Fruit fly (Drosophila melanogaster): ENCODE results near the gene TwdlD.

The TwdlD gene

dm6 chr3R:26593847-26594542 is 45.8 kb upstream of the TwdlD start (continued):
- TF ChIP-seq Bdp1 (GFP tag; optimal IDR thresholded peaks at IDR 0.05) (no peak), Rfx (GFP tag; IDR thresholded peaks at IDR 0.05) (no peak), CG13296 (GFP tag; optimal IDR thresholded peaks at IDR 0.05) (no peak), CG2678 (tag; optimal IDR thresholded peaks at IDR 0.05) (no peak), rib (GFP tag; IDR thresholded peaks at IDR 0.05) (no peak), dati (GFP tag; IDR thresholded peaks at IDR 0.05) (no peak), Awh (GFP tag; IDR thresholded peaks at IDR 0.05) (peak; percentile 75), Blimp-1 (GFP tag; optimal IDR thresholded peaks at IDR 0.05) (peak; percentile 44), ftz-f1 (GFP tag; optimal IDR thresholded peaks at IDR 0.05) (peak; percentile 31), CG11723 (GFP tag; optimal IDR thresholded peaks at IDR 0.05) (no peak), CG4282 (GFP tag; optimal IDR thresholded peaks at IDR 0.05) (no peak), HLHmδ (GFP tag; optimal IDR thresholded peaks at IDR 0.05) (no peak), ro (GFP tag; IDR thresholded peaks at IDR 0.05) (no peak), toy (GFP tag; IDR thresholded peaks at IDR 0.05) (no peak), CG32532 (GFP tag; IDR thresholded peaks at IDR 0.05) (no peak), Sox100B (GFP tag; optimal IDR thresholded peaks at IDR 0.05) (no peak), cato (GFP tag; optimal IDR thresholded peaks at IDR 0.05; ENCODE audit: borderline replicate concordance) (no peak), CG10979 (tag; optimal IDR thresholded peaks at IDR 0.05) (no peak), mld (GFP tag; IDR thresholded peaks at IDR 0.05; ENCODE audit: partially characterized antibody) (no peak), Nf-YA (GFP tag; IDR thresholded peaks at IDR 0.05) (no peak), Ravus (GFP tag; IDR thresholded peaks at IDR 0.05) (no peak), CG10565 (GFP tag; optimal IDR thresholded peaks at IDR 0.05) (no peak), grn (GFP tag; optimal IDR thresholded peaks at IDR 0.05) (peak; percentile 15), salm (tag; optimal IDR thresholded peaks at IDR 0.05) (peak; percentile 7), BtbVII (GFP tag; optimal IDR thresholded peaks at IDR 0.05) (no peak), Hr39 (optimal IDR thresholded peaks at IDR 0.05) (no peak), CkIIα-i1 (GFP tag; IDR thresholded peaks at IDR 0.05) (no peak), CG14710 (tag; optimal IDR thresholded peaks at IDR 0.05) (no peak)

DNA sequence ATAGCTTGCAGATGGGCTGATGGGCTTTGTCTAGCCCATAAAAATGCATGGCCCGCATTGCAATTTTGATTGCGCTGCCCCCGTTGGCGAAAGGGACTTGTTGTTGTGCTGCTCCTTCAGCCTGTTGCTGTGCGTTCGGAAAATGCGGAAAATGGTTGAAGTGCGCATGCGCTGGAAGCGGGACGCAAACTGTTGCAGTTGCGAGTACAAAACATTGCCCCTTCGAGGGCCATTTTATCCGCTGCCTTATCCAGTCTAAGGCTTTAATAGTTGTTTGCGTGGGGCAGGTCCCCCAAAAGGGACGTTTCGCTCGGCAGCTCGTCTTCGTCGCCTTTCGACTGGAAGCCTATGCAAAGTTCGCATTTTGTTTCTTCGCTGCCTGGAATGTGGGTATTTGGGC is 33.3 kb upstream of the TwdlD start:
- TF ChIP-seq kah (GFP tag; optimal IDR thresholded peaks at IDR 0.05) (no peak), Aef1 (GFP tag; IDR thresholded peaks at IDR 0.05) (no peak), Deaf1 (tag; optimal IDR thresholded peaks at IDR 0.05) (peak; percentile 82), scrt (GFP tag; optimal IDR thresholded peaks at IDR 0.05) (peak; percentile 97), ewg (GFP tag; optimal IDR thresholded peaks at IDR 0.05) (peak; percentile 70), grn (GFP tag; optimal IDR thresholded peaks at IDR 0.05) (no peak), pan (optimal IDR thresholded peaks at IDR 0.05) (no peak), pan (GFP tag; optimal IDR thresholded peaks at IDR 0.05 in 1 of 2, IDR thresholded peaks at IDR 0.05 in 1 of 2) (no peak), tio (GFP tag; optimal IDR thresholded peaks at IDR 0.05) (no peak), CG12236 (GFP tag; optimal IDR thresholded peaks at IDR 0.05) (no peak), hth (optimal IDR thresholded peaks at IDR 0.05) (no peak), abd-A (tag; optimal IDR thresholded peaks at IDR 0.05) (peak; percentile 28), CoRest (tag; optimal IDR thresholded peaks at IDR 0.05) (no peak)

DNA sequence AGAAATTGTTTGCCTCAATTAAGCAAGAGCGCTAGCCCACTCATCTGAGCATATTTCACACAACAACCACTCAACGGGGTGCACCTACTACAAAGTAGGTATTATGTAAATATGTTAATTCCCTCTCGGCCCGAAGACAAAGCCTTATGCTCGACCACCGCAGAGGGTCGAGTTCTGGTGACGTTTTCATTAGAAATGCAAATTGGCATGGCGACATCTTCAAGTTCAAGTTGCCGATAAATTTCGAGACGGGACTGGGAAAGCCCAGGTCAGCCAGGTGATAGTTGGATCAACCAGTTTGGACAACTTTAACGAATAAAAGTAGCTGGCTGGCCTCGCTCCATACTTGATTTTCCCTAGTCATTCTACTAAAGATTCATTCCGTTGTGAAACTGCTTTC is 24.4 kb upstream of the TwdlD start:
- TF ChIP-seq jumu (GFP tag; optimal IDR thresholded peaks at IDR 0.05) = no peak
- no peak for TF ChIP-seq Ptx1 (GFP tag; IDR thresholded peaks at IDR 0.05)
- TF ChIP-seq CG11456 (GFP tag; IDR thresholded peaks at IDR 0.05) = no peak
- no peak for TF ChIP-seq CG2678 (tag; optimal IDR thresholded peaks at IDR 0.05)
- TF ChIP-seq Trl (optimal IDR thresholded peaks at IDR 0.05) = no peak
- TF ChIP-seq Trl (GFP tag; optimal IDR thresholded peaks at IDR 0.05) = no peak
- no peak for TF ChIP-seq Eip74EF (GFP tag; optimal IDR thresholded peaks at IDR 0.05)
- TF ChIP-seq Poxn (GFP tag; IDR thresholded peaks at IDR 0.05) = no peak
- TF ChIP-seq CG4730 (GFP tag; IDR thresholded peaks at IDR 0.05) = no peak
- peak; percentile 42; the same call in 1 of the 3 replicates for TF ChIP-seq sr (GFP tag; IDR thresholded peaks at IDR 0.05)
- TF ChIP-seq p53 (GFP tag; optimal IDR thresholded peaks at IDR 0.05) = no peak
- TF ChIP-seq CG1792 (GFP tag; optimal IDR thresholded peaks at IDR 0.05) = no peak
- TF ChIP-seq Dbx (GFP tag; IDR thresholded peaks at IDR 0.05) = no peak

Measured in whole organism, embryonic.